Worm (Caenorhabditis elegans) whole organism, young adult: ENCODE data around the gene Y64G10A.1.

Source experiments
- F49E8.2 ChIP-seq: sonication (generic microtip); optimal IDR thresholded peaks from 3 replicates; lab custom pipeline; 2017; ENCODE audit warnings: missing genetic modification characterization, mild to moderate bottlenecking, missing compliant biosample characterization, antibody characterized with exemption, moderate library complexity; ENCODE audit not compliant: insufficient read depth
- Y56A3A.18 ChIP-seq: fragments of 200-800 bp; sonication (Bioruptor generic); IDR thresholded peaks from 2 replicates; pipeline ENCODE4 v1.3.6; 2022; ENCODE audit warnings: missing genetic modification reagents, missing genetic modification characterization, missing compliant biosample characterization
- athp-1 ChIP-seq: sonication (generic microtip); optimal IDR thresholded peaks from 2 replicates; lab custom pipeline; 2017; ENCODE audit warnings: mild to moderate bottlenecking, missing genetic modification characterization, missing compliant biosample characterization
- bed-1 ChIP-seq: fragments of 200-800 bp; sonication (Bioruptor generic); IDR thresholded peaks from 2 replicates; pipeline ENCODE4 v1.3.6; 2022; ENCODE audit warnings: missing genetic modification reagents, missing genetic modification characterization, missing compliant biosample characterization
- die-1 ChIP-seq: sonication (generic microtip); optimal IDR thresholded peaks from 2 replicates; lab custom pipeline; 2016; ENCODE audit warnings: missing genotype, mild to moderate bottlenecking, missing genetic modification characterization, missing compliant biosample characterization
- hmg-1.2 ChIP-seq: fragments of 200-800 bp; sonication (Bioruptor generic); IDR thresholded peaks from 2 replicates; pipeline ENCODE4 v1.3.6; 2022; ENCODE audit warnings: missing genetic modification reagents, missing genetic modification characterization, missing compliant biosample characterization
- let-526 ChIP-seq: fragments of 200-800 bp; sonication (Bioruptor generic); IDR thresholded peaks from 2 replicates; pipeline ENCODE4 v1.3.6; 2022; ENCODE audit warnings: missing genetic modification reagents, missing genetic modification characterization, missing compliant biosample characterization
- madf-8 ChIP-seq: fragments of 200-800 bp; sonication (Bioruptor generic); conservative IDR thresholded peaks from 2 replicates; pipeline ENCODE4 v1.3.6; 2022; ENCODE audit warnings: missing genetic modification reagents, missing genetic modification characterization, missing compliant biosample characterization
- sea-2 ChIP-seq: fragments of 200-800 bp; sonication (Bioruptor generic); IDR thresholded peaks from 2 replicates; pipeline ENCODE4 v1.3.6; 2022; ENCODE audit warnings: missing genetic modification characterization, missing compliant biosample characterization
- snpc-4 ChIP-seq, 5 experiments: fragments of 150-350 bp in 1 of 5; sonication (generic microtip) in 4 of 5; optimal IDR thresholded peaks; 2 replicates each; lab custom pipeline; 2014 to 2018; ENCODE audit warnings: missing genetic modification characterization in 5 of 5, missing biosample characterization in 3 of 5, antibody characterized with exemption in 2 of 5, mild to moderate bottlenecking in 2 of 5, missing compliant biosample characterization in 2 of 5, missing genotype in 2 of 5, moderate library complexity in 2 of 5, missing genetic modification reagents in 1 of 5
- unc-62 ChIP-seq: fragments of 150-350 bp; optimal IDR thresholded peaks from 2 replicates; lab custom pipeline; 2014; ENCODE audit warnings: missing biosample characterization, missing genetic modification reagents, missing genetic modification characterization
- ztf-18 ChIP-seq: sonication (generic microtip); optimal IDR thresholded peaks from 2 replicates; lab custom pipeline; 2016; ENCODE audit warnings: missing genotype, mild to moderate bottlenecking, missing genetic modification characterization, missing compliant biosample characterization

DNA sequence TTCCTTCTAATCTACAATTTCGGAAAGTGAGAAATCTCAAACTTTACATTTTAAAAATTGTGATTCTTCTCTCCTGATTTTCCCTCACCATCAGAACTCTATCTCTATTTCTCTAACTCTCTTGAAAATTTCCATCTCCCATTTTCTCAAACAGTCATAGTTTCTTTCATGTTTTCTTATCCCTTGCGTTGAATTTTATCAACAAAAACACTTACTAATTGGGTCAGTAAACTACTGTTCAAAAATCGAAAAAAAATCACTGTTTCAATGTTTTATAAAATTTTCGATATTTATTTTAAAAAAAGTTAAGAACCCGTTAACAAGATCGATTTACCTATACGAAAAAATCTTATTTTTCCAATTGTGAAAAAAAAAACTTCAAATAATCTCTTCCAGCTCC lies 20.3 kb upstream of the Y64G10A.1 start:
- TF ChIP-seq madf-8 (GFP tag; lab: Robert Waterston, UW) (no peak), ztf-18 (tag; lab: Kevin White, UChicago) (no peak), bed-1 (GFP tag; lab: Robert Waterston, UW) (no peak), hmg-1.2 (GFP tag; lab: Robert Waterston, UW) (no peak), snpc-4 (GFP tag; optimal IDR thresholded peaks at IDR 0.05; lab: Kevin White, UChicago) (no peak), snpc-4 (tag; optimal IDR thresholded peaks at IDR 0.05; lab: Kevin White, UChicago) (peak in 1 of 4 experiments; percentile 22), die-1 (tag; lab: Kevin White, UChicago) (no peak), athp-1 (tag; lab: Kevin White, UChicago) (no peak), let-526 (GFP tag; lab: Robert Waterston, UW) (no peak), Y56A3A.18 (GFP tag; lab: Robert Waterston, UW) (no peak), unc-62 (GFP tag; lab: Kevin White, UChicago) (no peak), F49E8.2 (tag; lab: Kevin White, UChicago) (no peak), sea-2 (GFP tag; lab: Robert Waterston, UW) (no peak)
